ENCODE assay signal across 2 worm cellular contexts in genomic region chrII:13763009-13763468, ce11.
TF ChIP-seq lines count a peak whose summit lies in the region.

arrd-11 (plus strand) TSS chrII:13763418.

TF ChIP-seq in whole organism, L3 larva, 47 proteins besides CTCF, POLR2A, EP300 and RAD21:
- no peak for TF ChIP-seq elt-1 (tag; optimal IDR thresholded peaks at IDR 0.05; lab: Kevin White, UChicago)
- TF ChIP-seq pha-4 (tag; optimal IDR thresholded peaks at IDR 0.05; lab: Kevin White, UChicago) = peak; percentile 75
- TF ChIP-seq skn-1 (tag; optimal IDR thresholded peaks at IDR 0.05; lab: Kevin White, UChicago) = no peak

TF ChIP-seq in whole organism, L4 larva, 104 proteins besides CTCF, POLR2A, EP300 and RAD21:
- TF ChIP-seq daf-16 (GFP tag; optimal IDR thresholded peaks at IDR 0.05; lab: Kevin White, UChicago) (no peak), daf-16 (tag; optimal IDR thresholded peaks at IDR 0.05; lab: Kevin White, UChicago) (peak; percentile 89), daf-8 (GFP tag; IDR thresholded peaks at IDR 0.05; lab: Robert Waterston, UW) (no peak), rbr-2 (tag; optimal IDR thresholded peaks at IDR 0.05; lab: Kevin White, UChicago) (no peak), T26A8.4 (GFP tag; IDR thresholded peaks at IDR 0.05; lab: Robert Waterston, UW) (no peak), skn-1 (tag; optimal IDR thresholded peaks at IDR 0.05; lab: Kevin White, UChicago) (no peak), ceh-82 (tag; optimal IDR thresholded peaks at IDR 0.05; lab: Kevin White, UChicago) (no peak), mxl-2 (GFP tag; conservative IDR thresholded peaks at IDR 0.05; lab: Robert Waterston, UW) (no peak)
TF ChIP-seq in whole organism, L4 larva: peak in this region for 1.

Comparison
In these comparisons a context has a peak if more than half of its experiments do, and no peak if none do; other contexts are left out.
1. Of the 28 proteins assayed by ChIP-seq in both whole organism, L4 larva and whole organism, L3 larva: peak only in whole organism, L4 larva: none; only in whole organism, L3 larva: pha-4; in both: none; in neither: 27.